Worm (Caenorhabditis elegans): ENCODE results near the gene F55C9.5.

F55C9.5 gene

ce11 chrV:19251844-19252243 is 41.1 kb downstream of the F55C9.5 start, which contains the start of gene F21D9.11:
TSS of gene F21D9.11 (plus strand) at chrV:19252144.
- TF ChIP-seq klf-2 (GFP tag; conservative IDR thresholded peaks at IDR 0.05) (no peak), ztf-29 (GFP tag; IDR thresholded peaks at IDR 0.05) (no peak), ref-1 (GFP tag; conservative IDR thresholded peaks at IDR 0.05) (no peak), tab-1 (GFP tag; IDR thresholded peaks at IDR 0.05) (no peak), ztf-23 (GFP tag; IDR thresholded peaks at IDR 0.05) (no peak), flt-1 (GFP tag; IDR thresholded peaks at IDR 0.05) (no peak), med-1 (GFP tag; optimal IDR thresholded peaks at IDR 0.05; ENCODE audit: insufficient read depth) (no peak), T22C8.4 (GFP tag; IDR thresholded peaks at IDR 0.05) (no peak), cog-1 (tag; optimal IDR thresholded peaks at IDR 0.05) (no peak)

- TF ChIP-seq klf-2 (GFP tag; conservative IDR thresholded peaks at IDR 0.05) (no peak), flt-1 (GFP tag; IDR thresholded peaks at IDR 0.05) (no peak), med-1 (GFP tag; optimal IDR thresholded peaks at IDR 0.05; ENCODE audit: insufficient read depth) (no peak)
Measured at ce11 chrV:19250983-19251382, 41.9 kb downstream of the F55C9.5 start, which contains the start of gene str-81. TSS of gene str-81 (minus strand) at chrV:19251083.
